Fruit fly (Drosophila melanogaster) whole organism, wandering third instar larva: ENCODE data around the gene CG46467.

Source experiments
- Abd-B ChIP-seq: fragments of >200 bp; optimal IDR thresholded peaks from 2 replicates; lab custom pipeline; 2017; ENCODE audit warnings: missing biosample characterization, missing genetic modification characterization
- CG32264 ChIP-seq: fragments of 200-800 bp; sonication (Bioruptor generic); optimal IDR thresholded peaks from 2 replicates; lab custom pipeline; 2016; ENCODE audit warnings: missing biosample characterization, missing genetic modification characterization
- CG9705 ChIP-seq: fragments of 200-800 bp; sonication (Bioruptor generic); optimal IDR thresholded peaks from 2 replicates; lab custom pipeline; 2018; ENCODE audit warnings: missing biosample characterization, mild to moderate bottlenecking, missing genetic modification characterization
- CrebA ChIP-seq: fragments of 200-800 bp; sonication (Bioruptor generic); optimal IDR thresholded peaks from 2 replicates; lab custom pipeline; 2016; ENCODE audit warnings: missing biosample characterization, mild to moderate bottlenecking, missing genetic modification characterization, borderline replicate concordance
- Dfd ChIP-seq: fragments of >200 bp; optimal IDR thresholded peaks from 2 replicates; lab custom pipeline; 2017; ENCODE audit warnings: missing biosample characterization, missing genetic modification characterization
- GATAd ChIP-seq: sonication (Bioruptor generic); optimal IDR thresholded peaks from 2 replicates; lab custom pipeline; 2016; ENCODE audit warnings: missing biosample characterization, missing genetic modification characterization
- HLH106 ChIP-seq: fragments of 200-800 bp; optimal IDR thresholded peaks from 3 replicates; lab custom pipeline; 2019; ENCODE audit warnings: missing biosample characterization, mild to moderate bottlenecking, missing genetic modification characterization, moderate library complexity
- Hnf4 ChIP-seq: fragments of 200-800 bp; sonication (Bioruptor generic); optimal IDR thresholded peaks from 2 replicates; lab custom pipeline; 2016; ENCODE audit warnings: missing biosample characterization, mild to moderate bottlenecking, missing genetic modification characterization
- Hr78 ChIP-seq: fragments of >200 bp; optimal IDR thresholded peaks from 2 replicates; lab custom pipeline; 2017; ENCODE audit warnings: missing biosample characterization, missing genetic modification characterization
- Hr83 ChIP-seq: fragments of 200-300 bp; sonication (Bioruptor generic); optimal IDR thresholded peaks from 2 replicates; lab custom pipeline; 2016; ENCODE audit warnings: missing biosample characterization, mild to moderate bottlenecking, missing genetic modification characterization, moderate library complexity; ENCODE audit not compliant: poor library complexity, severe bottlenecking
- Myc ChIP-seq: fragments of >200 bp; optimal IDR thresholded peaks from 2 replicates; lab custom pipeline; 2017
- OdsH ChIP-seq: fragments of 200-800 bp; sonication (Bioruptor generic); optimal IDR thresholded peaks from 2 replicates; lab custom pipeline; 2016; ENCODE audit warnings: missing biosample characterization, mild to moderate bottlenecking, missing genetic modification characterization
- Sp1 ChIP-seq: fragments of 200-800 bp; sonication (Bioruptor generic); optimal IDR thresholded peaks from 3 replicates; lab custom pipeline; 2019; ENCODE audit warnings: missing biosample characterization, mild to moderate bottlenecking, missing genetic modification characterization, moderate library complexity
- Vsx2 ChIP-seq: fragments of 200-300, 225-300 bp; sonication (Bioruptor generic); optimal IDR thresholded peaks from 2 replicates; lab custom pipeline; 2018; ENCODE audit warnings: missing biosample characterization, missing genetic modification characterization; ENCODE audit not compliant: partially characterized antibody
- br ChIP-seq: fragments of 200-800 bp; sonication (Bioruptor generic); optimal IDR thresholded peaks from 2 replicates; lab custom pipeline; 2016; ENCODE audit warnings: missing biosample characterization, missing genetic modification characterization
- brk ChIP-seq: fragments of 200-800 bp; sonication (Bioruptor generic); optimal IDR thresholded peaks from 2 replicates; lab custom pipeline; 2016; ENCODE audit warnings: missing biosample characterization, mild to moderate bottlenecking, missing genetic modification characterization
- dl ChIP-seq, 2 experiments: fragments of 175-275, 200-275 bp in 1 of 2; fragments of 200-275 bp in 1 of 2; sonication (Bioruptor generic); optimal IDR thresholded peaks; lab custom pipeline; 2018; ENCODE audit warnings: mild to moderate bottlenecking in 2 of 2, missing biosample characterization in 2 of 2, missing genetic modification characterization in 2 of 2, moderate library complexity in 2 of 2; ENCODE audit not compliant: partially characterized antibody in 2 of 2, insufficient read depth in 1 of 2
- dmrt93B ChIP-seq: fragments of 200-800 bp; sonication (Bioruptor generic); optimal IDR thresholded peaks from 2 replicates; lab custom pipeline; 2018; ENCODE audit warnings: missing biosample characterization, mild to moderate bottlenecking, missing genetic modification characterization
- dsf ChIP-seq: sonication (Bioruptor generic); optimal IDR thresholded peaks from 2 replicates; lab custom pipeline; 2016; ENCODE audit warnings: missing biosample characterization, missing genetic modification characterization, borderline replicate concordance
- ey ChIP-seq: fragments of 200-800 bp; sonication (Bioruptor generic); optimal IDR thresholded peaks from 2 replicates; lab custom pipeline; 2016; ENCODE audit warnings: missing biosample characterization, missing genetic modification characterization
- foxo ChIP-seq, 2 experiments: fragments of 200-800 bp; sonication (Bioruptor generic); optimal IDR thresholded peaks; 2 replicates in 1 of 2; 3 replicates in 1 of 2; lab custom pipeline; 2016 to 2017; ENCODE audit warnings: missing biosample characterization in 2 of 2, missing genetic modification characterization in 2 of 2
- lola ChIP-seq: fragments of >200 bp; optimal IDR thresholded peaks from 2 replicates; lab custom pipeline; 2017; ENCODE audit warnings: missing biosample characterization, missing genetic modification characterization
- pan ChIP-seq: fragments of >200 bp; optimal IDR thresholded peaks from 2 replicates; lab custom pipeline; 2017
- psq ChIP-seq: fragments of 200-800 bp; sonication (Bioruptor generic); optimal IDR thresholded peaks from 3 replicates; lab custom pipeline; 2017; ENCODE audit warnings: missing biosample characterization, mild to moderate bottlenecking, missing genetic modification characterization, moderate library complexity
- sage ChIP-seq: fragments of 200-800 bp; sonication (Bioruptor generic); optimal IDR thresholded peaks from 2 replicates; lab custom pipeline; 2016; ENCODE audit warnings: missing biosample characterization, mild to moderate bottlenecking, missing genetic modification characterization
- sv ChIP-seq: fragments of 200-800 bp; sonication (Bioruptor generic); optimal IDR thresholded peaks from 3 replicates; lab custom pipeline; 2016; ENCODE audit warnings: missing biosample characterization, missing genetic modification characterization
- tai ChIP-seq: sonication (Bioruptor generic); optimal IDR thresholded peaks from 2 replicates; lab custom pipeline; 2016; ENCODE audit warnings: missing biosample characterization, missing genetic modification characterization
- usp ChIP-seq: fragments of >200 bp; optimal IDR thresholded peaks from 2 replicates; lab custom pipeline; 2017; ENCODE audit warnings: missing biosample characterization, missing genetic modification characterization
- woc ChIP-seq: sonication (Bioruptor generic); optimal IDR thresholded peaks from 2 replicates; lab custom pipeline; 2016; ENCODE audit warnings: missing biosample characterization, mild to moderate bottlenecking, missing genetic modification characterization

The CG46467 gene

dm6 chr3R:9903370-9903769, 28.9 kb downstream of the CG46467 start:
- no peak for TF ChIP-seq Hr78 (GFP tag; lab: Kevin White, UChicago)
- TF ChIP-seq dl (GFP tag; optimal IDR thresholded peaks at IDR 0.05; lab: Kevin White, UChicago; ENCODE audit: insufficient read depth in 1 of 2, partially characterized antibody in 2 of 2), result no peak
- no peak for TF ChIP-seq dmrt93B (GFP tag; lab: Kevin White, UChicago)
- no peak for TF ChIP-seq GATAd (GFP tag; lab: Kevin White, UChicago)
- TF ChIP-seq Hr83 (GFP tag; lab: Kevin White, UChicago), result no peak
- TF ChIP-seq usp (GFP tag; lab: Kevin White, UChicago), result no peak
- TF ChIP-seq CG32264 (GFP tag; lab: Kevin White, UChicago), result no peak
- TF ChIP-seq Sp1 (GFP tag; lab: Kevin White, UChicago), result no peak
- TF ChIP-seq CrebA (GFP tag; lab: Kevin White, UChicago), result no peak
- TF ChIP-seq pan, result no peak

- TF ChIP-seq dl (GFP tag; optimal IDR thresholded peaks at IDR 0.05; lab: Kevin White, UChicago; ENCODE audit: insufficient read depth in 1 of 2, partially characterized antibody in 2 of 2) (no peak), br (GFP tag; lab: Kevin White, UChicago) (no peak), tai (GFP tag; lab: Kevin White, UChicago) (no peak), Dfd (GFP tag; lab: Kevin White, UChicago) (no peak), dmrt93B (GFP tag; lab: Kevin White, UChicago) (no peak), foxo (GFP tag; optimal IDR thresholded peaks at IDR 0.05; lab: Kevin White, UChicago) (no peak), Myc (lab: Kevin White, UChicago) (no peak), CrebA (GFP tag; lab: Kevin White, UChicago) (no peak), ey (no peak), sv (GFP tag; lab: Kevin White, UChicago) (no peak), OdsH (GFP tag; lab: Kevin White, UChicago) (no peak), HLH106 (tag; lab: Kevin White, UChicago) (no peak), dsf (GFP tag; lab: Kevin White, UChicago) (no peak), Hr78 (GFP tag; lab: Kevin White, UChicago) (no peak), Hr83 (GFP tag; lab: Kevin White, UChicago) (no peak)
Measured at dm6 chr3R:9904730-9905129, 30.2 kb downstream of the CG46467 start.

- no peak for TF ChIP-seq Hnf4 (GFP tag; lab: Kevin White, UChicago)
- TF ChIP-seq Myc (lab: Kevin White, UChicago), result no peak
- TF ChIP-seq sv (GFP tag; lab: Kevin White, UChicago), result no peak
- TF ChIP-seq psq, result no peak
Measured at dm6 chr3R:9906020-9906464, 31.6 kb downstream of the CG46467 start.

dm6 chr3R:9910129-9910528, 35.6 kb downstream of the CG46467 start:
- TF ChIP-seq OdsH (GFP tag; lab: Kevin White, UChicago) (no peak), psq (no peak), CG9705 (GFP tag; lab: Kevin White, UChicago) (no peak), brk (GFP tag; lab: Kevin White, UChicago) (no peak), woc (GFP tag; lab: Kevin White, UChicago) (no peak), dsf (GFP tag; lab: Kevin White, UChicago) (no peak), dl (GFP tag; optimal IDR thresholded peaks at IDR 0.05; lab: Kevin White, UChicago; ENCODE audit: insufficient read depth in 1 of 2, partially characterized antibody in 2 of 2) (no peak)
- TF ChIP-seq, all 38 proteins: peak for 0

dm6 chr3R:9910866-9911265, 36.4 kb downstream of the CG46467 start:
- TF ChIP-seq Hr83 (GFP tag; lab: Kevin White, UChicago) (no peak), lola (GFP tag; lab: Kevin White, UChicago) (no peak), Hnf4 (GFP tag; lab: Kevin White, UChicago) (no peak), Myc (lab: Kevin White, UChicago) (no peak), tai (GFP tag; lab: Kevin White, UChicago) (no peak), woc (GFP tag; lab: Kevin White, UChicago) (no peak), Hr78 (GFP tag; lab: Kevin White, UChicago) (no peak), usp (GFP tag; lab: Kevin White, UChicago) (no peak), dsf (GFP tag; lab: Kevin White, UChicago) (no peak), Abd-B (GFP tag; lab: Kevin White, UChicago) (no peak), OdsH (GFP tag; lab: Kevin White, UChicago) (no peak), ey (no peak), br (GFP tag; lab: Kevin White, UChicago) (no peak), Vsx2 (GFP tag; lab: Kevin White, UChicago) (no peak), GATAd (GFP tag; lab: Kevin White, UChicago) (no peak), sage (GFP tag; lab: Kevin White, UChicago) (no peak), dmrt93B (GFP tag; lab: Kevin White, UChicago) (no peak)
- TF ChIP-seq, all 38 proteins: peak for 0
